Fruit fly (Drosophila melanogaster) whole organism, embryonic: ENCODE results near the gene fend.

Experiments
- Aef1 ChIP-seq: fragments of 200-800 bp; sonication (Bioruptor generic); IDR thresholded peaks from 3 replicates; pipeline ENCODE4 v1.3.6; 2022; ENCODE audit warnings: missing biosample characterization, missing genetic modification characterization
- Blimp-1 ChIP-seq: fragments of 200-800 bp; sonication (Bioruptor generic); optimal IDR thresholded peaks from 3 replicates; lab custom pipeline; 2018; ENCODE audit warnings: missing biosample characterization, missing genetic modification characterization, mild to moderate bottlenecking, moderate library complexity, missing genetic modification reagents
- CG11560 ChIP-seq: fragments of 200-800 bp; sonication (Bioruptor generic); IDR thresholded peaks from 3 replicates; pipeline ENCODE4 v1.3.6; 2022; ENCODE audit warnings: missing biosample characterization, missing genetic modification characterization
- CG12299 ChIP-seq: fragments of 200-800 bp; sonication (Bioruptor generic); optimal IDR thresholded peaks from 2 replicates; lab custom pipeline; 2018; ENCODE audit warnings: missing biosample characterization, mild to moderate bottlenecking, missing genetic modification characterization
- CG13424 ChIP-seq: fragments of 200-800 bp; sonication (Bioruptor generic); optimal IDR thresholded peaks from 2 replicates; lab custom pipeline; 2019; ENCODE audit warnings: missing biosample characterization, mild to moderate bottlenecking, missing genetic modification characterization, moderate library complexity
- CG13624 ChIP-seq: fragments of 200-800 bp; sonication (Bioruptor generic); optimal IDR thresholded peaks from 2 replicates; lab custom pipeline; 2016; ENCODE audit warnings: missing biosample characterization, missing genetic modification characterization
- CG17568 ChIP-seq: fragments of 200-800 bp; sonication (Bioruptor generic); optimal IDR thresholded peaks from 2 replicates; lab custom pipeline; 2018; ENCODE audit warnings: missing biosample characterization, mild to moderate bottlenecking, missing genetic modification characterization, moderate library complexity
- CG18476 ChIP-seq: fragments of 200-800 bp; sonication (Bioruptor generic); optimal IDR thresholded peaks from 2 replicates; lab custom pipeline; 2016; ENCODE audit warnings: missing biosample characterization, mild to moderate bottlenecking, missing genetic modification characterization
- CG2199 ChIP-seq: fragments of 200-800 bp; sonication (Bioruptor generic); IDR thresholded peaks from 3 replicates; pipeline ENCODE4 v1.3.6; 2022; ENCODE audit warnings: missing biosample characterization, missing genetic modification characterization
- CG2678 ChIP-seq: fragments of 200-800 bp; sonication (Bioruptor generic); optimal IDR thresholded peaks from 3 replicates; lab custom pipeline; 2019; ENCODE audit warnings: missing biosample characterization, mild to moderate bottlenecking, missing genetic modification characterization, moderate library complexity
- CG2712 ChIP-seq: fragments of 200-800 bp; optimal IDR thresholded peaks from 3 replicates; lab custom pipeline; 2019; ENCODE audit warnings: missing biosample characterization, mild to moderate bottlenecking, missing genetic modification characterization, moderate library complexity
- CG33557 ChIP-seq: fragments of 200-800 bp; sonication (Bioruptor generic); optimal IDR thresholded peaks from 2 replicates; lab custom pipeline; 2019; ENCODE audit warnings: missing biosample characterization, mild to moderate bottlenecking, missing genetic modification characterization, moderate library complexity
- CG3726 ChIP-seq: fragments of 200-800 bp; sonication (Bioruptor generic); IDR thresholded peaks from 3 replicates; pipeline ENCODE4, ENCODE4 v1.3.6; 2022; ENCODE audit warnings: missing biosample characterization, missing genetic modification characterization
- CG43689 ChIP-seq: fragments of 200-800 bp; sonication (Bioruptor generic); IDR thresholded peaks from 2 replicates; pipeline ENCODE4 v1.3.6; 2022; ENCODE audit warnings: missing biosample characterization, missing genetic modification characterization
- CG7357 ChIP-seq: fragments of 200-800 bp; sonication (Bioruptor generic); IDR thresholded peaks from 3 replicates; pipeline ENCODE4 v1.3.6; 2022; ENCODE audit warnings: missing biosample characterization, missing genetic modification characterization
- CG7963 ChIP-seq: fragments of 200-800 bp; sonication (Bioruptor generic); IDR thresholded peaks from 3 replicates; pipeline ENCODE4 v1.3.6; 2022; ENCODE audit warnings: missing biosample characterization, missing genetic modification characterization; ENCODE audit not compliant: partially characterized antibody
- CG7987 ChIP-seq: fragments of 200-800 bp; sonication (Bioruptor generic); optimal IDR thresholded peaks from 2 replicates; lab custom pipeline; 2018; ENCODE audit warnings: missing biosample characterization, mild to moderate bottlenecking, missing genetic modification characterization, moderate library complexity
- CG9437 ChIP-seq: fragments of 200-800 bp; sonication (Bioruptor generic); optimal IDR thresholded peaks from 2 replicates; lab custom pipeline; 2018; ENCODE audit warnings: missing biosample characterization, mild to moderate bottlenecking, missing genetic modification characterization
- CTCF ChIP-seq: fragments of 200-800 bp; sonication (Bioruptor generic); optimal IDR thresholded peaks from 2 replicates; lab custom pipeline; 2017; ENCODE audit warnings: missing biosample characterization, mild to moderate bottlenecking, missing genetic modification characterization, moderate library complexity
- CkIIα-i1 ChIP-seq: fragments of 200-800 bp; sonication (Bioruptor generic); IDR thresholded peaks from 2 replicates; pipeline ENCODE4 v1.3.6; 2022; ENCODE audit warnings: missing biosample characterization, missing genetic modification characterization
- Gug ChIP-seq: fragments of 200-800 bp; sonication (Bioruptor generic); IDR thresholded peaks from 4 replicates; pipeline ENCODE4 v1.3.6; 2022; ENCODE audit warnings: missing biosample characterization, missing genetic modification characterization
- HLH3B ChIP-seq: fragments of 200-800 bp; sonication (Bioruptor generic); IDR thresholded peaks from 2 replicates; pipeline ENCODE4 v1.3.6; 2022; ENCODE audit warnings: missing biosample characterization, missing genetic modification characterization
- Hmr ChIP-seq: fragments of 200-800 bp; sonication (Bioruptor generic); optimal IDR thresholded peaks from 3 replicates; lab custom pipeline; 2017; ENCODE audit warnings: mild to moderate bottlenecking, missing biosample characterization, missing genetic modification reagents, missing genetic modification characterization
- Hr78 ChIP-seq, 2 experiments: fragments of 200-800 bp in 1 of 2; fragments of >200 bp in 1 of 2; sonication (Bioruptor generic) in 1 of 2; optimal IDR thresholded peaks; 2 replicates each; lab custom pipeline; 2017 to 2019; ENCODE audit warnings: missing biosample characterization in 2 of 2, missing genetic modification characterization in 2 of 2, mild to moderate bottlenecking in 1 of 2, moderate library complexity in 1 of 2
- Lim3 ChIP-seq: fragments of 200-800 bp; sonication (Bioruptor generic); IDR thresholded peaks from 2 replicates; pipeline ENCODE4 v1.3.6; 2022; ENCODE audit warnings: missing biosample characterization, missing genetic modification characterization
- MBD-R2 ChIP-seq: fragments of 200-800 bp; sonication (Bioruptor generic); IDR thresholded peaks from 2 replicates; pipeline ENCODE4 v1.3.6; 2022; ENCODE audit warnings: missing biosample characterization, missing genetic modification characterization
- MESR4 ChIP-seq: fragments of 200-800 bp; sonication (Bioruptor generic); optimal IDR thresholded peaks from 2 replicates; lab custom pipeline; 2018; ENCODE audit warnings: missing biosample characterization, mild to moderate bottlenecking, missing genetic modification characterization, moderate library complexity
- Ravus ChIP-seq: fragments of 200-800 bp; sonication (Bioruptor generic); IDR thresholded peaks from 2 replicates; pipeline ENCODE4 v1.3.6; 2022; ENCODE audit warnings: missing biosample characterization, missing genetic modification characterization
- ase ChIP-seq: fragments of 200-800 bp; sonication (Bioruptor generic); IDR thresholded peaks from 3 replicates; pipeline ENCODE4 v1.3.6; 2022; ENCODE audit warnings: missing biosample characterization, missing genetic modification characterization
- caup ChIP-seq: fragments of 200-800 bp; sonication (Bioruptor generic); optimal IDR thresholded peaks from 3 replicates; lab custom pipeline; 2017; ENCODE audit warnings: missing biosample characterization, mild to moderate bottlenecking, missing genetic modification characterization, moderate library complexity; ENCODE audit not compliant: severe bottlenecking
- ci ChIP-seq: fragments of 200-800 bp; sonication (Bioruptor generic); IDR thresholded peaks from 3 replicates; pipeline ENCODE4 v1.3.6; 2022; ENCODE audit warnings: missing biosample characterization, missing genetic modification characterization
- crp ChIP-seq, 2 experiments: fragments of 200-800 bp; sonication (Bioruptor generic); optimal IDR thresholded peaks; 2 replicates in 1 of 2; 3 replicates in 1 of 2; lab custom pipeline; 2017; ENCODE audit warnings: missing biosample characterization in 2 of 2, missing genetic modification characterization in 2 of 2, mild to moderate bottlenecking in 1 of 2, moderate library complexity in 1 of 2
- da ChIP-seq: fragments of 200-800 bp; sonication (Bioruptor generic); optimal IDR thresholded peaks from 2 replicates; lab custom pipeline; 2016; ENCODE audit warnings: missing biosample characterization, missing genetic modification characterization
- danr ChIP-seq: fragments of 200-800 bp; sonication (Bioruptor generic); IDR thresholded peaks from 2 replicates; pipeline ENCODE4 v1.3.6; 2022; ENCODE audit warnings: missing biosample characterization, missing genetic modification characterization
- dmrt99B ChIP-seq: fragments of 200-800 bp; sonication (Bioruptor generic); optimal IDR thresholded peaks from 2 replicates; lab custom pipeline; 2018; ENCODE audit warnings: missing biosample characterization, mild to moderate bottlenecking, missing genetic modification characterization, moderate library complexity
- dpn ChIP-seq, 2 experiments: fragments of 200-800 bp; sonication (Bioruptor generic); optimal IDR thresholded peaks; 3 replicates each; lab custom pipeline; 2016; ENCODE audit warnings: missing biosample characterization in 2 of 2, missing genetic modification characterization in 2 of 2
- fu2 ChIP-seq: fragments of 200-800 bp; sonication (Bioruptor generic); optimal IDR thresholded peaks from 2 replicates; lab custom pipeline; 2016; ENCODE audit warnings: missing biosample characterization, missing genetic modification characterization
- gfzf ChIP-seq: fragments of 200-800 bp; sonication (Bioruptor generic); optimal IDR thresholded peaks from 2 replicates; lab custom pipeline; 2016; ENCODE audit warnings: missing biosample characterization, mild to moderate bottlenecking, missing genetic modification characterization, moderate library complexity
- ind ChIP-seq: fragments of 200-800 bp; sonication (Bioruptor generic); optimal IDR thresholded peaks from 3 replicates; lab custom pipeline; 2016; ENCODE audit warnings: missing biosample characterization, missing genetic modification characterization
- jumu ChIP-seq: fragments of 200-800 bp; sonication (Bioruptor generic); optimal IDR thresholded peaks from 3 replicates; lab custom pipeline; 2016; ENCODE audit warnings: missing biosample characterization, missing genetic modification characterization
- lov ChIP-seq, 2 experiments: fragments of 200-800 bp in 1 of 2; fragments of >200 bp in 1 of 2; sonication (Bioruptor generic) in 1 of 2; IDR thresholded peaks in 1 of 2; optimal IDR thresholded peaks in 1 of 2; 2 replicates in 1 of 2; 3 replicates in 1 of 2; pipeline versions ENCODE4 v1.3.6 to Lab custom; 2017 to 2022; ENCODE audit warnings: missing biosample characterization in 1 of 2, missing genetic modification characterization in 1 of 2
- luna ChIP-seq: fragments of 200-800 bp; sonication (Bioruptor generic); optimal IDR thresholded peaks from 2 replicates; lab custom pipeline; 2016; ENCODE audit warnings: missing biosample characterization, missing genetic modification characterization
- mam ChIP-seq: fragments of 200-800 bp; sonication (Bioruptor generic); optimal IDR thresholded peaks from 3 replicates; lab custom pipeline; 2016; ENCODE audit warnings: missing biosample characterization, missing genetic modification characterization
- nerfin-1 ChIP-seq: fragments of 200-800 bp; sonication (Bioruptor generic); optimal IDR thresholded peaks from 3 replicates; lab custom pipeline; 2019; ENCODE audit warnings: missing biosample characterization, mild to moderate bottlenecking, missing genetic modification characterization, moderate library complexity
- oc ChIP-seq: fragments of 200-800 bp; sonication (Bioruptor generic); optimal IDR thresholded peaks from 2 replicates; lab custom pipeline; 2018; ENCODE audit warnings: missing biosample characterization, mild to moderate bottlenecking, missing genetic modification characterization, moderate library complexity
- pfk ChIP-seq: fragments of 200-800 bp; sonication (Bioruptor generic); optimal IDR thresholded peaks from 2 replicates; lab custom pipeline; 2018; ENCODE audit warnings: missing biosample characterization, mild to moderate bottlenecking, missing genetic modification characterization, moderate library complexity
- trem ChIP-seq: fragments of 200-800 bp; optimal IDR thresholded peaks from 3 replicates; lab custom pipeline; 2019; ENCODE audit warnings: missing biosample characterization, mild to moderate bottlenecking, missing genetic modification characterization, moderate library complexity

Gene fend

DNA sequence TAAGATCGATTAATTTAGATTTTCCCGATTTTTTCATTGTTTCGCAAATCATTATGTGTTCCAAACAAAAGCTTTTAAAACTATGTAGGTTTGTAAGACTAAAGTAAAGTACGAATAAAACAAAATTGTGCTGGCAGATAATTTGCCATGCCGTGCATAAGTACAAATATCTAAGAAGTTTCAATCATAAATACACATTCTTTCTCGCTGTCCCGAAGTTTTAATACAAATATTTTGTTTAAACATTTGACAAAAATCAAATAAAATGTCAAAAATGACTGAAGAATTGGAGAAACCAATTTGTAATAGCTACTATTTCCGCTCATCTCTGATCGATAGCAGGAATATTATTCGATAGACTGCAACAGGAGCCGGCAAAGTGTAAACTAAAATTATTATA is 52.3 kb downstream of the fend start, which contains the start of gene APC4 (continued):
- peak; percentile 88 for TF ChIP-seq CG11560 (tag; lab: Robert Waterston, UW)

- TF ChIP-seq HLH3B (GFP tag; lab: Robert Waterston, UW) (peak; percentile 68), CG13424 (peak; percentile 72), crp (GFP tag; optimal IDR thresholded peaks at IDR 0.05; lab: Kevin White, UChicago) (peak in 1 of 2 experiments; percentile 9), CG2678 (tag; lab: Kevin White, UChicago) (peak; percentile 74), Aef1 (peak; percentile 72), danr (GFP tag; lab: Robert Waterston, UW) (no peak), Blimp-1 (peak; percentile 63), pfk (GFP tag; lab: Kevin White, UChicago) (no peak), CG7987 (peak; percentile 44), CG7963 (GFP tag; lab: Robert Waterston, UW) (peak; percentile 34; the same call in 1 of the 3 replicates), CG18476 (GFP tag; lab: Kevin White, UChicago) (peak; percentile 58), ci (GFP tag; lab: Robert Waterston, UW) (peak; percentile 76), fu2 (GFP tag; lab: Kevin White, UChicago) (peak; percentile 33), CG3726 (GFP tag; lab: Robert Waterston, UW) (0 out of 3 replicates have a peak, but pooled peaks have one; percentile 39), Ravus (GFP tag; lab: Robert Waterston, UW) (peak; percentile 32), oc (tag; lab: Kevin White, UChicago) (peak; percentile 3), CG9437 (no peak), gfzf (no peak), lov (optimal IDR thresholded peaks at IDR 0.05; lab: Kevin White, UChicago) (no peak), lov (GFP tag; IDR thresholded peaks at IDR 0.05; lab: Robert Waterston, UW) (no peak), dpn (GFP tag; optimal IDR thresholded peaks at IDR 0.05; lab: Kevin White, UChicago) (peak; percentile 50 to 59), jumu (GFP tag; lab: Kevin White, UChicago) (peak; percentile 8), CTCF (peak; percentile 32), CG17568 (GFP tag; lab: Kevin White, UChicago) (no peak), mam (GFP tag; lab: Kevin White, UChicago) (peak; percentile 59), Lim3 (GFP tag; lab: Robert Waterston, UW) (0 out of 2 replicates have a peak, but pooled peaks have one; percentile 13), CkIIα-i1 (GFP tag; lab: Robert Waterston, UW) (no peak), da (GFP tag; lab: Kevin White, UChicago) (no peak), ase (GFP tag; lab: Robert Waterston, UW) (peak; percentile 85), dmrt99B (tag; lab: Kevin White, UChicago) (peak; percentile 48), luna (GFP tag; lab: Kevin White, UChicago) (peak; percentile 12), CG33557 (GFP tag; lab: Kevin White, UChicago) (peak; percentile 51), Gug (GFP tag; lab: Robert Waterston, UW) (peak; percentile 70; the same call in 2 of the 4 replicates), CG2199 (0 out of 3 replicates have a peak, but pooled peaks have one; percentile 10), CG2712 (tag; lab: Kevin White, UChicago) (peak; percentile 82), Hr78 (GFP tag; optimal IDR thresholded peaks at IDR 0.05; lab: Kevin White, UChicago) (no peak), nerfin-1 (tag; lab: Kevin White, UChicago) (peak; percentile 41), MBD-R2 (GFP tag; lab: Robert Waterston, UW) (peak; percentile 78), MESR4 (peak; percentile 25), caup (GFP tag; lab: Kevin White, UChicago) (peak; percentile 73), Hmr (GFP tag; lab: Kevin White, UChicago) (peak; percentile 53), CG7357 (GFP tag; lab: Robert Waterston, UW) (peak; percentile 11; the same call in 1 of the 3 replicates), CG43689 (GFP tag; lab: Robert Waterston, UW) (no peak), CG12299 (tag; lab: Kevin White, UChicago) (peak; percentile 56), trem (peak; percentile 73), CG13624 (GFP tag; lab: Kevin White, UChicago) (peak; percentile 33), ind (GFP tag; lab: Kevin White, UChicago) (peak; percentile 64)
Measured at dm6 chrX:9080962-9081361, 53.9 kb downstream of the fend start, which contains the start of the genes CG7246 and HP1b. TSS of gene CG7246 (minus strand) at chrX:9081057. TSS of gene HP1b (plus strand) at chrX:9081063.
